Fruit fly (Drosophila melanogaster): ENCODE measurements around the gene Ccdc56.

dm6 chr3L:11716899-11717298, 8.1 kb downstream of the Ccdc56 start:
- TF ChIP-seq h (optimal IDR thresholded peaks at IDR 0.05), result no peak
- no peak for TF ChIP-seq Sin3A (optimal IDR thresholded peaks at IDR 0.05)
